Fruit fly (Drosophila melanogaster) whole organism, embryonic: ENCODE measurements around the gene CG14043.
A peak's percentile ranks its signal among the peaks of the same experiment; 100 is the strongest.

ENCODE experiments used
- B-H1 ChIP-seq: fragments of 200-800 bp; sonication (Bioruptor generic); IDR thresholded peaks from 3 replicates; pipeline ENCODE4 v1.3.6; 2022; ENCODE audit warnings: missing biosample characterization, missing genetic modification characterization
- CG1024 ChIP-seq: fragments of 200-800 bp; sonication (Bioruptor generic); IDR thresholded peaks from 2 replicates; pipeline ENCODE4 v1.3.6; 2022; ENCODE audit warnings: missing biosample characterization, missing genetic modification characterization
- CG10366 ChIP-seq: fragments of 200-800 bp; sonication (Bioruptor generic); IDR thresholded peaks from 2 replicates; pipeline ENCODE4 v1.3.6; 2022; ENCODE audit warnings: missing biosample characterization, missing genetic modification characterization
- CG10462 ChIP-seq: fragments of 200-800 bp; sonication (Bioruptor generic); optimal IDR thresholded peaks from 2 replicates; lab custom pipeline; 2016; ENCODE audit warnings: missing biosample characterization, missing genetic modification characterization
- CG10543 ChIP-seq: fragments of 200-800 bp; sonication (Bioruptor generic); optimal IDR thresholded peaks from 3 replicates; lab custom pipeline; 2017; ENCODE audit warnings: missing biosample characterization, mild to moderate bottlenecking, missing genetic modification characterization, moderate library complexity
- CG13624 ChIP-seq: fragments of 200-800 bp; sonication (Bioruptor generic); optimal IDR thresholded peaks from 2 replicates; lab custom pipeline; 2016; ENCODE audit warnings: missing biosample characterization, missing genetic modification characterization
- CG13775 ChIP-seq: fragments of 200-800 bp; sonication (Bioruptor generic); optimal IDR thresholded peaks from 3 replicates; lab custom pipeline; 2017; ENCODE audit warnings: missing biosample characterization, mild to moderate bottlenecking, missing genetic modification characterization
- CG14860 ChIP-seq: fragments of 200-800 bp; sonication (Bioruptor generic); IDR thresholded peaks from 3 replicates; pipeline ENCODE4 v1.3.6; 2022; ENCODE audit warnings: missing biosample characterization, missing genetic modification characterization; ENCODE audit not compliant: partially characterized antibody
- CG17361 ChIP-seq: fragments of 200-800 bp; sonication (Bioruptor generic); IDR thresholded peaks from 3 replicates; pipeline ENCODE4 v1.3.6; 2022; ENCODE audit warnings: missing biosample characterization, missing genetic modification characterization
- CG18599 ChIP-seq: fragments of 200-800 bp; sonication (Bioruptor generic); optimal IDR thresholded peaks from 3 replicates; lab custom pipeline; 2017; ENCODE audit warnings: missing biosample characterization, missing genetic modification characterization, mild to moderate bottlenecking, moderate library complexity, missing genetic modification reagents
- CG18764 ChIP-seq: fragments of 200-800 bp; sonication (Bioruptor generic); optimal IDR thresholded peaks from 3 replicates; lab custom pipeline; 2016; ENCODE audit warnings: missing biosample characterization, missing genetic modification characterization
- CG2875 ChIP-seq: fragments of 200-800 bp; sonication (Bioruptor generic); optimal IDR thresholded peaks from 2 replicates; lab custom pipeline; 2017; ENCODE audit warnings: missing biosample characterization, mild to moderate bottlenecking, missing genetic modification characterization, missing genetic modification reagents
- CG32772 ChIP-seq: fragments of 200-800 bp; sonication (Bioruptor generic); IDR thresholded peaks from 2 replicates; pipeline ENCODE4 v1.3.6; 2022; ENCODE audit warnings: missing biosample characterization, missing genetic modification characterization
- CG4282 ChIP-seq: fragments of 200-800 bp; sonication (Bioruptor generic); optimal IDR thresholded peaks from 2 replicates; lab custom pipeline; 2016; ENCODE audit warnings: missing biosample characterization, missing genetic modification characterization
- CG4707 ChIP-seq: fragments of 200-800 bp; sonication (Bioruptor generic); optimal IDR thresholded peaks from 2 replicates; lab custom pipeline; 2018; ENCODE audit warnings: missing biosample characterization, mild to moderate bottlenecking, missing genetic modification characterization, moderate library complexity
- CG4730 ChIP-seq: fragments of 200-800 bp; sonication (Bioruptor generic); IDR thresholded peaks from 2 replicates; pipeline ENCODE4 v1.3.6; 2022; ENCODE audit warnings: missing biosample characterization, missing genetic modification characterization
- CG6272 ChIP-seq: fragments of 200-800 bp; sonication (Bioruptor generic); IDR thresholded peaks from 2 replicates; pipeline ENCODE4 v1.3.6; 2022; ENCODE audit warnings: missing biosample characterization, missing genetic modification characterization
- CG7556 ChIP-seq: fragments of 200-800 bp; sonication (Bioruptor generic); optimal IDR thresholded peaks from 2 replicates; lab custom pipeline; 2017; ENCODE audit warnings: missing biosample characterization, mild to moderate bottlenecking, missing genetic modification characterization
- CG7987 ChIP-seq: fragments of 200-800 bp; sonication (Bioruptor generic); optimal IDR thresholded peaks from 2 replicates; lab custom pipeline; 2018; ENCODE audit warnings: missing biosample characterization, mild to moderate bottlenecking, missing genetic modification characterization, moderate library complexity
- CG8765 ChIP-seq: fragments of 200-800 bp; sonication (Bioruptor generic); IDR thresholded peaks from 2 replicates; pipeline ENCODE4 v1.3.6; 2022; ENCODE audit warnings: missing biosample characterization, missing genetic modification characterization
- CG8924 ChIP-seq: fragments of 200-800 bp; optimal IDR thresholded peaks from 3 replicates; lab custom pipeline; 2019; ENCODE audit warnings: missing biosample characterization, mild to moderate bottlenecking, missing genetic modification characterization, moderate library complexity
- CHES-1-like ChIP-seq: fragments of 200-800 bp; sonication (Bioruptor generic); optimal IDR thresholded peaks from 2 replicates; lab custom pipeline; 2016; ENCODE audit warnings: missing biosample characterization, missing genetic modification characterization
- Chrac-16 ChIP-seq: fragments of 200-800 bp; sonication (Bioruptor generic); optimal IDR thresholded peaks from 3 replicates; lab custom pipeline; 2016; ENCODE audit warnings: missing biosample characterization, missing genetic modification characterization
- CoRest ChIP-seq: fragments of 200-800 bp; sonication (Bioruptor generic); optimal IDR thresholded peaks from 3 replicates; lab custom pipeline; 2018; ENCODE audit warnings: missing biosample characterization, mild to moderate bottlenecking, missing genetic modification characterization, moderate library complexity
- Elba2 ChIP-seq: fragments of 200-800 bp; sonication (Bioruptor generic); optimal IDR thresholded peaks from 3 replicates; lab custom pipeline; 2016; ENCODE audit warnings: missing biosample characterization, missing genetic modification characterization
- Fer2 ChIP-seq: fragments of 200-800 bp; sonication (Bioruptor generic); optimal IDR thresholded peaks from 2 replicates; lab custom pipeline; 2018; ENCODE audit warnings: missing biosample characterization, mild to moderate bottlenecking, missing genetic modification characterization, moderate library complexity
- Fer3 ChIP-seq: fragments of 200-800 bp; sonication (Bioruptor generic); optimal IDR thresholded peaks from 2 replicates; lab custom pipeline; 2018; ENCODE audit warnings: missing biosample characterization, mild to moderate bottlenecking, missing genetic modification characterization, moderate library complexity
- Hand ChIP-seq: fragments of 200-800 bp; sonication (Bioruptor generic); optimal IDR thresholded peaks from 2 replicates; lab custom pipeline; 2017; ENCODE audit warnings: mild to moderate bottlenecking, missing biosample characterization, missing genetic modification reagents, missing genetic modification characterization
- Hr39 ChIP-seq: fragments of >200 bp; optimal IDR thresholded peaks from 2 replicates; lab custom pipeline; 2017
- Hr51 ChIP-seq, 2 experiments: fragments of 200-800 bp; sonication (Bioruptor generic); optimal IDR thresholded peaks; 2 replicates in 1 of 2; 3 replicates in 1 of 2; lab custom pipeline; 2016 to 2018; ENCODE audit warnings: missing biosample characterization in 2 of 2, missing genetic modification characterization in 2 of 2, mild to moderate bottlenecking in 1 of 2, moderate library complexity in 1 of 2
- Lpt ChIP-seq: fragments of >200 bp; optimal IDR thresholded peaks from 2 replicates; lab custom pipeline; 2018; ENCODE audit warnings: missing biosample characterization, missing genetic modification characterization
- Meics ChIP-seq: fragments of 200-800 bp; sonication (Bioruptor generic); optimal IDR thresholded peaks from 2 replicates; lab custom pipeline; 2017; ENCODE audit warnings: missing biosample characterization, mild to moderate bottlenecking, missing genetic modification characterization
- Mrtf ChIP-seq: fragments of 200-800 bp; sonication (Bioruptor generic); IDR thresholded peaks from 3 replicates; pipeline ENCODE4 v1.3.6; 2022; ENCODE audit warnings: missing biosample characterization, missing genetic modification characterization
- NC2α ChIP-seq: fragments of 200-800 bp; sonication (Bioruptor generic); optimal IDR thresholded peaks from 2 replicates; lab custom pipeline; 2016; ENCODE audit warnings: missing biosample characterization, missing genetic modification characterization
- Poxn ChIP-seq: fragments of 200-800 bp; sonication (Bioruptor generic); IDR thresholded peaks from 2 replicates; pipeline ENCODE4 v1.3.6; 2022; ENCODE audit warnings: missing biosample characterization, missing genetic modification characterization
- Rfx ChIP-seq: fragments of 200-800 bp; sonication (Bioruptor generic); IDR thresholded peaks from 2 replicates; pipeline ENCODE4 v1.3.6; 2022; ENCODE audit warnings: missing biosample characterization, missing genetic modification characterization
- Sry-β ChIP-seq: fragments of 200-800 bp; sonication (Bioruptor generic); optimal IDR thresholded peaks from 2 replicates; lab custom pipeline; 2018; ENCODE audit warnings: missing biosample characterization, mild to moderate bottlenecking, missing genetic modification characterization, moderate library complexity
- caup ChIP-seq: fragments of 200-800 bp; sonication (Bioruptor generic); optimal IDR thresholded peaks from 3 replicates; lab custom pipeline; 2017; ENCODE audit warnings: missing biosample characterization, mild to moderate bottlenecking, missing genetic modification characterization, moderate library complexity; ENCODE audit not compliant: severe bottlenecking
- danr ChIP-seq: fragments of 200-800 bp; sonication (Bioruptor generic); IDR thresholded peaks from 2 replicates; pipeline ENCODE4 v1.3.6; 2022; ENCODE audit warnings: missing biosample characterization, missing genetic modification characterization
- disco-r ChIP-seq: fragments of 200-800 bp; sonication (Bioruptor generic); optimal IDR thresholded peaks from 2 replicates; lab custom pipeline; 2016; ENCODE audit warnings: missing biosample characterization, missing genetic modification characterization
- dmrt11E ChIP-seq: fragments of 200-800 bp; sonication (Bioruptor generic); optimal IDR thresholded peaks from 3 replicates; lab custom pipeline; 2018; ENCODE audit warnings: missing biosample characterization, mild to moderate bottlenecking, missing genetic modification characterization, moderate library complexity
- fd102C ChIP-seq: fragments of 200-800 bp; sonication (Bioruptor generic); optimal IDR thresholded peaks from 2 replicates; lab custom pipeline; 2018; ENCODE audit warnings: missing biosample characterization, mild to moderate bottlenecking, missing genetic modification characterization, moderate library complexity
- hbn ChIP-seq: fragments of 200-800 bp; sonication (Bioruptor generic); IDR thresholded peaks from 2 replicates; pipeline ENCODE4 v1.3.6; 2022; ENCODE audit warnings: missing biosample characterization, missing genetic modification characterization; ENCODE audit not compliant: partially characterized antibody
- hkb ChIP-seq, 2 experiments: fragments of 200-800 bp in 1 of 2; fragments of >200 bp in 1 of 2; sonication (Bioruptor generic) in 1 of 2; IDR thresholded peaks in 1 of 2; optimal IDR thresholded peaks in 1 of 2; 2 replicates each; pipeline versions ENCODE4 v1.3.6 to Lab custom; 2017 to 2022; ENCODE audit warnings: missing biosample characterization in 1 of 2, missing genetic modification characterization in 1 of 2
- jumu ChIP-seq: fragments of 200-800 bp; sonication (Bioruptor generic); optimal IDR thresholded peaks from 3 replicates; lab custom pipeline; 2016; ENCODE audit warnings: missing biosample characterization, missing genetic modification characterization
- repo ChIP-seq: fragments of 200-800 bp; sonication (Bioruptor generic); optimal IDR thresholded peaks from 2 replicates; lab custom pipeline; 2016; ENCODE audit warnings: missing biosample characterization, missing genetic modification characterization
- sens ChIP-seq: fragments of 200-800 bp; sonication (Bioruptor generic); peaks from one replicate; lab custom pipeline; 2016; ENCODE audit warnings: missing biosample characterization, missing genetic modification characterization
- ttk ChIP-seq: fragments of 200-800 bp; sonication (Bioruptor generic); IDR thresholded peaks from 2 replicates; pipeline ENCODE4 v2.1.2; 2022; ENCODE audit warnings: missing biosample characterization, missing genetic modification characterization

Gene CG14043

dm6 chr2L:4997401-4998259, 26.1 kb downstream of the CG14043 start (continued):
- TF ChIP-seq CoRest (tag; lab: Kevin White, UChicago) (peak; percentile 99), CG6272 (peak; percentile 99), CG8924 (tag; lab: Kevin White, UChicago) (peak; percentile 99), CG18764 (GFP tag; lab: Kevin White, UChicago) (peak; percentile 99), CG13624 (peak; percentile 99), fd102C (peak; percentile 78), hbn (GFP tag; lab: Robert Waterston, UW) (peak; percentile 15; the same call in 1 of the 2 replicates), disco-r (GFP tag; lab: Kevin White, UChicago) (peak; percentile 99), Fer2 (tag; lab: Kevin White, UChicago) (peak; percentile 96), Poxn (peak; percentile 96), dmrt11E (tag; lab: Kevin White, UChicago) (peak; percentile 99), Hr51 (GFP tag; optimal IDR thresholded peaks at IDR 0.05; lab: Kevin White, UChicago) (peak; percentile 98 to 99), Mrtf (peak; percentile 99), Hand (GFP tag; lab: Kevin White, UChicago) (peak; percentile 94), danr (GFP tag; lab: Robert Waterston, UW) (peak; percentile 99), Rfx (GFP tag; lab: Robert Waterston, UW) (peak; percentile 100), CG13775 (GFP tag; lab: Kevin White, UChicago) (peak; percentile 99), CG4730 (peak; percentile 99), CG10462 (peak; percentile 98), CG4282 (peak; percentile 99), CG32772 (peak; percentile 99), repo (GFP tag; lab: Kevin White, UChicago) (peak; percentile 99), ttk (peak; percentile 99), hkb (optimal IDR thresholded peaks at IDR 0.05; lab: Kevin White, UChicago) (peak; percentile 95), hkb (GFP tag; IDR thresholded peaks at IDR 0.05; lab: Robert Waterston, UW) (peak; percentile 99), Chrac-16 (GFP tag; lab: Kevin White, UChicago) (peak; percentile 99), CG7556 (GFP tag; lab: Kevin White, UChicago) (peak; percentile 98), CG4707 (GFP tag; lab: Kevin White, UChicago) (peak; percentile 100), CG18599 (GFP tag; lab: Kevin White, UChicago) (peak; percentile 99), Elba2 (GFP tag; lab: Kevin White, UChicago) (peak; percentile 78), CG10366 (GFP tag; lab: Robert Waterston, UW) (peak; percentile 99), CG14860 (GFP tag; lab: Robert Waterston, UW) (peak; percentile 65), jumu (GFP tag; lab: Kevin White, UChicago) (peak; percentile 99), CG10543 (GFP tag; lab: Kevin White, UChicago) (peak; percentile 98), Sry-β (GFP tag; lab: Kevin White, UChicago) (peak; percentile 78), NC2α (GFP tag; lab: Kevin White, UChicago) (peak; percentile 98), CG2875 (GFP tag; lab: Kevin White, UChicago) (peak; percentile 99), CG17361 (GFP tag; lab: Robert Waterston, UW) (peak; percentile 99), Fer3 (peak; percentile 99), Hr39 (no peak), CHES-1-like (peak; percentile 99), CG7987 (GFP tag; lab: Kevin White, UChicago) (peak; percentile 97), CG1024 (GFP tag; lab: Robert Waterston, UW) (peak; percentile 97), CG8765 (GFP tag; lab: Robert Waterston, UW) (peak; percentile 99), caup (GFP tag; lab: Kevin White, UChicago) (peak; percentile 98), Lpt (GFP tag; lab: Kevin White, UChicago) (no peak), Meics (GFP tag; lab: Kevin White, UChicago) (peak; percentile 99), B-H1 (GFP tag; lab: Robert Waterston, UW) (peak; percentile 99), sens (GFP tag; lab: Kevin White, UChicago) (peak; percentile 100)
